Fruit fly (Drosophila melanogaster): ENCODE data around the gene dop.

DNA sequence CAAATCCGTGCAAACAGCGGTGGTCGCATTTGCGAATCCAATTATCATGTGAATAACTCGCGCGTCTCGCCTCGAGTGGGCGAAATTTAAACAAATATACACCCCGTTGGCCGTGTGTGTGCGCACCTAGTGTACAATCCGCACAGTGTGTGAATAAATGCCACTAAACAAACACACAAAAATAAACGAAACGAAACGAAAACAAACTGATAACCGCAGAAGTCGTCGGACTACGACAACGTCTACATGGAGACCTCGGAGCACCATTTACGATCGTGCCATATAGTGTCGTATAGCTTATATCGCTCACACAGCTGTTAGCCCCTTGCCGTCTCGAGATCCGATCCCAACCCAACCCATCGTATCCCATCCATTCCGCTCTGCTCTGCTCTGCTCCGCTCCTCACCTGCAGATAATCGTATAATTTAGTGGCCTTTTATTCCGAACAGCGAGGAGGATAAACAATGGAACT is 707 bp downstream of the dop start:
- TF ChIP-seq CG10348 (GFP tag; IDR thresholded peaks at IDR 0.05) (no peak), Snoo (tag; optimal IDR thresholded peaks at IDR 0.05) (no peak), fd96Ca (GFP tag; IDR thresholded peaks at IDR 0.05) (peak; percentile 57; the same call in 1 of the 3 replicates), CG14655 (GFP tag; optimal IDR thresholded peaks at IDR 0.05) (no peak)

Measured in whole organism, pupa.